Fruit fly (Drosophila melanogaster): Measurements from ENCODE around the gene CG12420.

dm6 chr3R:10190084-10190782 lies 32.3 kb upstream of the CG12420 start, which contains the start of gene Syn:
- TF ChIP-seq Gug (GFP tag; IDR thresholded peaks at IDR 0.05) = no peak
- TF ChIP-seq salr (GFP tag; optimal IDR thresholded peaks at IDR 0.05) = no peak
- TF ChIP-seq cyc (GFP tag; optimal IDR thresholded peaks at IDR 0.05) = no peak
- TF ChIP-seq Lpt (GFP tag; optimal IDR thresholded peaks at IDR 0.05) = no peak
- no peak for TF ChIP-seq Eip75B (GFP tag; optimal IDR thresholded peaks at IDR 0.05)
- TF ChIP-seq Smox (GFP tag; optimal IDR thresholded peaks at IDR 0.05) = no peak
- no peak for TF ChIP-seq Hr39 (GFP tag; optimal IDR thresholded peaks at IDR 0.05)

All from whole organism, prepupa.